Worm (Caenorhabditis elegans) whole organism, dauer: ENCODE results near the gene mrps-11.

Experiments used
- unc-62 ChIP-seq: sonication (generic microtip); optimal IDR thresholded peaks from 2 replicates; lab custom pipeline; 2017; ENCODE audit warnings: missing biosample characterization, missing genetic modification reagents, missing genetic modification characterization

Gene mrps-11

DNA sequence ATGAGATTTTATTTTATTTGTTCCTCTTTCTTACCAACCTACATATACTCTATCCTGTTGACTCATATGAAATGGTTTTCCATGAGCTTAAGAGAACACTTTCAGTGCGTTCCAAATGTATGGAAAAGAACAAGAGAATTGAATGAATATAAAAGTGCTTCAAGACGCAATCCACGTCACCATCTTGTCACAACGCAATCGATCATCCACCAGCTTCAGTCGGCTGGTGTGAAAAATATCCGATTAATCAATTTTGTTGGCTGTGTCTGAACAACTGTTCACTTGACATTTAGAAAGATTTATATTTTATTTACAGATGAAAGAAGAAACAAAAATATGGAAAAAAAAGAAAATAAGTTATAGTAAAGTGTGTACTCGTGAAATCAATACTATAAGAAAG is 28.9 kb upstream of the mrps-11 start:
- no peak for TF ChIP-seq unc-62 (GFP tag; lab: Kevin White, UChicago)

DNA sequence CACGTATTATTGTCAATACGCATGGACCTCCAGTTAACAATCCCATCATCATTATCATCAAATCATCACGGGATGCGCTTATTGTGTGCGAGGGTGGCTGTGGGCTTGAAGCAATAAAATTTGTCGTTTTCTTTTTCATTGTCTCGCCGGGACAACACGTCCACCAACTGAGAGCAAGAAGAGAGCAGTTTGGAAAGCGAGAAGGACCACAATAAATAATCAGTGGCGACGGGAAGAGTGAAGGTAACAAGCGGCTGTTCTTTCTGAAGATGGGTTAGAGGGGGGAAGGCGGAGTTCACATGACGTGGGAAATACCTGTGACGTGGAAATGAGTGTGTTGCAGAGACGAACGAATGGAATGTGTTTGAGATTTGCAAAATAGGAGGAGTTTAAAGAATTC is 24.3 kb upstream of the mrps-11 start:
- TF ChIP-seq unc-62 (GFP tag; lab: Kevin White, UChicago): no peak

DNA sequence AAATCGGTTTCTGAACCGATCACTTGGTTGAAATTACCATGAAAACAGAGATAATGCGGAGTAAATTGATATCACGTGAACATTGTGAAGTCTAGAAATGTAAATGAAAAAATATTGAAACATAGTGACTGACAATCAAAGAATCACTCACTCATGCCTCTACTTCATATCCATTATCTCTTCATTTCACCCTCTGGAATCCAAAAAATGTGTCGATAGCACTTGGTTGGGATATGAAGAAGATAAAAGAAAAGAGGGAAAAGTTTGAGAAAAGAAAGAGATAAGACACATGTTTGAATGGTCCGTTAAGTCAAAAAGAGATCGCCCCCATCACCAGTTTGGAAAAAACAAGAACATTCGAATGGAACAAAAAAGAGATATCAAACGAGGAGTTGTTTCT is 23.3 kb upstream of the mrps-11 start:
- TF ChIP-seq unc-62 (GFP tag; lab: Kevin White, UChicago): no peak

DNA sequence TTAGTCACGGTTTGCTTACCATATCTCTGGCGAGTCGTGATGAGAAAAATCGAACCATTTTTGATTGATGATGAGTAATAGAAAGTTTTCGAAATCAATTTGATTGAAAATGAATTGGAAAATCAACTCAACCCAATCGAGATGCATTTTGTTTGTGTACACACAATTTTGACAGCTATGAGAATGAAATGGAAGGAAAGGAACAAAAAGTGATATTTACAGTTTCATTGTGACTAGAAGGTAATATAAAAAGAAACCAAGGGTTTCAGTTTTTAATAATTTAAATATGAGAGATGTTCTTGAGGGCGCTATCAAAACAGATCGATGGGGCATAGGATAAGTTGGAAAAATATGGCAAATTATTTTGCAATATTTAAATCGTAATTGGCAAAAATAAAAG is 22.7 kb upstream of the mrps-11 start, which contains the start of gene cal-1:
Gene cal-1 (minus strand): TSS at position 101 of the 400 bp plus-strand sequence.
- no peak for TF ChIP-seq unc-62 (GFP tag; lab: Kevin White, UChicago)

DNA sequence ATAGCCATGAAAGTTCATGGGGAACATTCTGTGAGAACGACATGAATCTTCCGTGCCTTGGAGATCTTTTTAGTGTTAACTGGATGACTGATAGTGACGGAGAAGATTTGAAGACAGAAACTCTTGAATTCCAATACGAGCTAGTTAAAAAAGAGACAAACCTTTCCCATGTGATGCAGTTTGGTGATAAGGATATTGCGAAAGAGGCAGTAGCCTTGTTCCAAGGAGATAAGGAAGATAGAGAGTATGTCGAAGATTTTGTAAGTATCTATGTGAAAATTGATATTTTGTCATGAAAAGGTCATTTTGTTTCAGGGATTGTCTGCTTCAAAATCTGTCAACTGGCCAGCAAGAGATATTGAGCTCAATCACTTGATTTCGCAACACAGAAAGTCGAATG is 19.5 kb upstream of the mrps-11 start:
- TF ChIP-seq unc-62 (GFP tag; lab: Kevin White, UChicago): no peak

DNA sequence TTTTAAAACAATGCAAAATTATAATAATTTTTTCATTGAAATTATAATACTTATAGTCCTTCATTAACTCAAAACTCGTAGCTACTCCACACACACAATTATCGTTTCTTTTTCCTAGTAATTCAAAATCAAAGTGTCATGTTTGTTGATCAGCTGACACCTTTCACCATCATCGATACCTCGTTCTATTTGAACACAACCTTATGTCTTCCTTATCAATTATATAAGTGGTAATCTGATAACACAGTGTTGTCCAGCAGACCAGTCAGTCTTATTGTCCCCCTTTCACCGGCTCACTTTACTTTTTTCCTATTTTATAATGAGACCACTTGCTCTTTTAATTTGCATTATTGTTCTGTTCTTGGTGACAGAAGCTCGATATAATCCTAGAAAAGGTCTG is 18.4 kb upstream of the mrps-11 start, which contains the start of the genes T28H10.2 and lgmn-1:
Gene T28H10.2 (minus strand): TSS at position 177 of the 400 bp plus-strand sequence.
Gene lgmn-1 (plus strand): TSS at position 284 of the 400 bp plus-strand sequence.
- TF ChIP-seq unc-62 (GFP tag; lab: Kevin White, UChicago): no peak

DNA sequence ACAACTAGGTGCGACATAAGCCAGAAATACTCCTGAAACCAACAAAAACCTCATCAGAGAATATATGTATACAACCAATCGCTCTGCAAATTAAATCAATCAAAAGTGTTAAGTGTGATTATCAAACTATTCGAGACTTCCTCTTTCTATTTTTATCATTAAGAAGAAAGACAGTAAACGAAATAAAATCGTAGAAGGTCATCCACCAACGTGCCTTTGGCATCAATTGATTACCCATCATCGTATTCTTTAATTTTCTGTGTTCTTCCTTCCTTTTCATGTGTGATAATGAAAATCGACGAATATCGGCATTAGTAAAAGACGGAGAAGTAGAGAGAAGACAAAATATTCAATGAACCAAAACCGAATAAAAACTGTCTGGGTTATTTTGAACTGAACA is 17.5 kb upstream of the mrps-11 start:
- TF ChIP-seq unc-62 (GFP tag; lab: Kevin White, UChicago): no peak

DNA sequence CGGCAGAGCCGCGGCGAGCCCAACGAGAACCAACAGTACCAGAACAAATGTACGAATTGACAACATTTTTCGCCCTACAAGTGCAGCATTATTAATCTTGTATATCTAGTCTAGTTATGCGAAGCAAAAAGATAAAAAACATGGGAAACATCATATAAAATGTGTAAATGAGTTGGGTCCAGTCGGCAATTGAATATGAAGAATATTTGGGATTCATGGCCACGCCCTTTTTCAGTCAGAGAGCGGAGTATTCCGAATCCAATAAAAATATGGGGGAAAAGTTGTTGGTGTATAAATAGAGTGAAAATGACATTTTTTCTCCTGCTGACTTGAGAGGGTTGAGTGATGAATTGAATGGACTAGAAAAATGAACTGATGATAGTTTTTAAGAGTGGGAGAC is 11.8 kb upstream of the mrps-11 start, which contains the start of gene nlp-46:
Gene nlp-46 (minus strand): TSS at position 101 of the 400 bp plus-strand sequence.
- no peak for TF ChIP-seq unc-62 (GFP tag; lab: Kevin White, UChicago)

DNA sequence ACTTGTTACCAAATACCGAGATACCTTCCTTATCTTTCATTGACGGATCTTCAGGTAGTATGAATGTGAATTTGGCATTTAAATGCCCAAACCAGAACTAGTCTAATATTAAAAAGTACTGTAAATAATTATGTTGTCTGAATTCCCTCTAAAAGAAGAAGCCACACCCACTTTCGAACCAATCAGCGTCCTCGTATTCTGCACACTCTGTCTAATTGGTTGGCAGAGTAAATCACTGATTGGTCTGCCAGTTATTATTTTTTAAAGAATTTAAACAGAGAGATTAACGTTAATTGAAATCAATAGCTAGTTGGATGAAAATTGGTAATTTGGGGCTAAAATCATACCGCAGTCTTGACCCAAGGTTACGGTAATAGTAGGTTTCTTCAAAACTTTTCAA is 11.3 kb upstream of the mrps-11 start:
- TF ChIP-seq unc-62 (GFP tag; lab: Kevin White, UChicago): no peak

DNA sequence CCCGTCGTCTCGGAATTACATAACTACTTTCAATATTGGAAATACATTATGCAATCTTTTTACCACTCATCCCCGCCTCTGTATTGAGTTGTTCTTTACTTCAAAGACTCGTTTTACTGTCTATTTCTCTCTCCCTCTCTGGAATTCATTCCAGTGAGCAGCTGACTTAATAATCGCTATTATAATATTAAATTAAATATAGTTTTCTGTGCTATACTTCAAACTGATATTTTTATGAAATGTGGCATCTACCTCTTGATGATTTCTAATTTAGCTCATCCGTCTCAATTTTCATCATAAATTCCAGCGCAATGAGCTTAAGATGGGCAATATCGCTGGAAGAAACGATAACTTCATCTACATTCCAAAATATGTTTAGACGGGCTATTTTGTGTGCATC is 9.1 kb upstream of the mrps-11 start, which contains the start of gene T28H10.1:
Gene T28H10.1 (plus strand): TSS at position 301 of the 400 bp plus-strand sequence.
- TF ChIP-seq unc-62 (GFP tag; lab: Kevin White, UChicago): no peak

DNA sequence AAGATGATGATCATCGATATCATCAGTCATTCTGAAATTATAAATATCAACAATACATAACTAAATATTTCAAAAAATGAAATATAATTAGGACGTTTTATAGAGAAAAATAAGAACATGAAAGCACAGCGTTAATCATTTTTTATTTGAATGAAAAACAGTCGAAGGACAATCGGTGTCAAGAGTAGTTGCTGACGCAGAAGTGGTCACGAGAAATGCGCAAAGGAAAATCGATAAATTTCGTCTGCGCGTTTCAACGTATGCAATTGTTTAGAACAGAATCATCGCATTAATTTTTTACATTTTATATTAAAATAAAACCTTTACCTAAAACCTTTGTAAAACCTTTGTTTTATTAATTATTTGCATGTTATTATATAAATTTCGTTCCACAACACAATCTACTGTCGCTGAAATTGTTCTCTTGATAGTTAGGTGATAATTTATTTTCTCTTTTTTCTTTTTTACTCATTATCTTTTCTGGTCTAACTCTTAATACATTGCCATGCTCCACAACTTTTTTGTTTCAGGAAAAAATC is 3.4 kb upstream of the mrps-11 start, which contains the start of the genes W04D2.4 and rbm-25:
Gene W04D2.4 (minus strand): TSS at position 31 of the 539 bp plus-strand sequence.
Gene rbm-25 (plus strand): TSS at position 489 of the 539 bp plus-strand sequence.
- no peak for TF ChIP-seq unc-62 (GFP tag; lab: Kevin White, UChicago)

DNA sequence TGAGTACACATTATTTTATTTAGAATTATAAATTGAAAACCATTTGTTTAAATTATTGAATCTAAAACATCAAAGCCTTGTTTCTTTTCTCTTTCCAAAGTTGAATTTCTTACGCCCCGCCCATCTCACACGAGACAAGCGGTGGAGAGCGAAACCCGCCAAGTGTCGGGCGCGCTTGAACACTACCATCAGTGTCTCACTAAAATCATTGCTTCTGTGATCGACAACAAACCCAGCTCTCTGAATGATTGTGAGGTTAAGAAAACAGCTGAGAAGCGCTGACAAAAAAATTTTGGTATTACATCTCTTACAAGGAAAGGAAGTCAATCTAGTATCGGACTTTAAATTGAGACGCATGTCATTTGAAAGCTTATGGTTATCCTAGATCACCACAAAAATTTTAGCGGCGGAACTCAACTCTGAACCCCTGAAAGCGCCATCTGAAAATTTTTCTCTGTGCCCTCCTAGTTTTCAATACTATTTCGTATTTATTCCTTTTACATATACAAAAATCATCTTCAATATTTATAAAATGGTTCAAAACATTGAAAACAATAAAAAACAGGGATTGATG is 3.3 kb downstream of the mrps-11 start:
- TF ChIP-seq unc-62 (GFP tag; lab: Kevin White, UChicago): no peak

DNA sequence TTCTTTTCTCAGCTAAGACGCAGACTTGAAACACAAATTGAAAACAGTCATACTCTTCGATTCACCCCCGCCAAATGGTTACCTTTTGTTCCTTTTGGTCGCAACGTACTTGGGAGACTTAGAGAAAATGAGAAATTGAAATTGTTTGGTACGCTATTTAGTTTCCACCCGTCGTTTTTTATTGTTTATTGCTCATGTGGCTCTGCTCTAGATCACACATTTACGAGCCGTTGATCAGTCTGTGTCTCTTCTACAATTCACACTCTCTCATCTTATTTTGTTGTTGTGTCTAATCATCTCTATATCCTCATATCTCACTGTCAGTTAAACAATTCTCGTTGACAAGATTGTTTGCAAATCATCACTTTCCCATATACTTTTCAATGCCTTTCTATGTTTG is 6.4 kb downstream of the mrps-11 start:
- TF ChIP-seq unc-62 (GFP tag; lab: Kevin White, UChicago): no peak

DNA sequence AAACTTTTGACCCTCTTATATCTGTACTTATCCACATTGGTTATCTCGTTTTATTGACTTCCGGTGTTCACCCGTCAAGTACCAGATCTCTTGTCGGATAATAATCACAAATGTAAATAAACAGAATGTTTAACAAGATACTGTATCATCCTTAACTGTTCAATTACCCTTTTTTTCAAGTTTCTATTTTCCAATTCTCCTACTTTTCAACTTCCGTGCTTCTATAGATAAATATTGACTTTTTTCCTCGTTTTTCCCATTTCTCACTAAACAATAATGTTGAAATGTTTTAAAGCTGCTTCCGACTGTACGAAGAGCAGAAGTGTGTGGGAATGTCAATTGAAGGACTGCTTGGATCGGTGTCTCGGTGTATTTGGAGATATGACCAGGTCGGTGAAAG is 7.5 kb downstream of the mrps-11 start, which contains the start of gene inx-11:
Gene inx-11 (plus strand): TSS at position 301 of the 400 bp plus-strand sequence.
- no peak for TF ChIP-seq unc-62 (GFP tag; lab: Kevin White, UChicago)

DNA sequence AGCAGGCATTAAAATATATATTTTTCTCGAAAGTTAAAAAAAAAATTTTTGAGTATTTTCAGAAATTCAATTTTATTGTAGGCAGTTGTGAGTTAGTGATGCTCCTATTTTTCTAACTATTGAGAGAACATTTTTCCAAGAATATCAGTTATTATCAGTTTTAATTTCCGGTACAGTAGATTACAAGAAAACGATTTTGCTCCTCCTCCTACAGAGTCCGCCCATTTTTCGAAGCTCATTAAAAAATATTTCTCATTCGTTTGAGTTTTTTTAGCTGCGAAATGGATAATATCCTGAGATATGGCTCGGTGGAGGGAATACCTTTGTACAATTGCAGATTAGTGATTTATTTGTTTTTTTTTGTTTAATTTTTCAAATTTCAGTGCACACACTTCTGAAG is 9.8 kb downstream of the mrps-11 start, which contains the start of gene srt-39:
Gene srt-39 (plus strand): TSS at position 301 of the 400 bp plus-strand sequence.
- no peak for TF ChIP-seq unc-62 (GFP tag; lab: Kevin White, UChicago)

DNA sequence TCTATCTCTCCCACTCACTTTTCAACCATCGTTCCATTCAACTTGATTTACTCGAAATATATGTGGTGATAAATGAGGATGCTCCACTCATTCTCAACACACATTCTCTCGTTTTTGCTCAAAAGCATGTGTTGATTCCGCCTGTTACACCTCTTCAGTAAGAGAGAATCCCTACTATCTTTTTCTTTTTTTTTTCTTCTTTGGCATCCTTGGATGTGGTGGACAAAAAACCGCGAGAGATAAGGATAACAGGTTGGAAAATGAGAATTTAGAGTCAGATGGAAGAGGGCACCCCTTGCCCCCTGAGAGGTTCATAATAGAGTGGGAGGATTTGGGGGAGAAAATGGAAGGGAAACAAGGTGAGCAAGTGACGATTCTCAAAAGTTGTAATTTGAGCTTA is 15.4 kb downstream of the mrps-11 start:
- no peak for TF ChIP-seq unc-62 (GFP tag; lab: Kevin White, UChicago)

DNA sequence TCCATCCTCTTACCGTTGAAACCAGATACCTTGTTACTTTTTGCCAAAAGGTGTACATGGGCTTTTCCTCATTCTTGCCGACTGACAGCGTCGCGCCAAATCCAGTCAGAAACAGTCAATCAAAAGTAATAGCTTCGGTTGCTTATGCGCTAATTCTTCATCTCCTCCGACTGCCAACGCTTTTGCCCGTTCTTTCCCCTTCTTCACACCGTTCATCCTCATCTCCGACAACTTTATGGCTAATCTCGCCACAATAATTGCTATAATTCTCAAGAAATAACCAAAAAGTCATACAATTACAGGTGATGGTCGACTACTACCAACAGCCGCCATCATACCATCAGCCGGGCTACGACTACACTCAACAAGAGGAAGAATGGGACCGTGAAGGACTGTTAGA is 16.3 kb downstream of the mrps-11 start, which contains the start of gene atn-1:
Gene atn-1 (plus strand): TSS at position 301 of the 400 bp plus-strand sequence.
- TF ChIP-seq unc-62 (GFP tag; lab: Kevin White, UChicago): no peak
